Worm (Caenorhabditis elegans) whole organism, mixed stage, embryonic: ENCODE results near the gene F57C2.4.

Experiments
- M03D4.4 ChIP-seq: sonication (generic microtip); optimal IDR thresholded peaks from 2 replicates; lab custom pipeline; 2017; ENCODE audit warnings: mild to moderate bottlenecking, missing genetic modification characterization, missing compliant biosample characterization
- bed-3 ChIP-seq: fragments of 200-800 bp; sonication (Bioruptor generic); optimal IDR thresholded peaks from 3 replicates; lab custom pipeline; 2018; ENCODE audit warnings: mild to moderate bottlenecking, missing genetic modification characterization, moderate library complexity, missing compliant biosample characterization
- blmp-1 ChIP-seq: fragments of 150-350 bp; optimal IDR thresholded peaks from 2 replicates; lab custom pipeline; 2014; ENCODE audit warnings: missing biosample characterization, missing genetic modification characterization
- ceh-39 ChIP-seq: fragments of 150-350 bp; optimal IDR thresholded peaks from 2 replicates; lab custom pipeline; 2014; ENCODE audit warnings: missing biosample characterization, missing genetic modification characterization
- ceh-43 ChIP-seq: fragments of 200-800 bp; sonication (Bioruptor generic); optimal IDR thresholded peaks from 2 replicates; lab custom pipeline; 2018; ENCODE audit warnings: mild to moderate bottlenecking, missing genetic modification characterization, moderate library complexity, missing compliant biosample characterization
- ceh-83 ChIP-seq: fragments of 200-800 bp; sonication (Bioruptor generic); optimal IDR thresholded peaks from 2 replicates; lab custom pipeline; 2018; ENCODE audit warnings: mild to moderate bottlenecking, missing genetic modification characterization, missing compliant biosample characterization
- ces-1 ChIP-seq: fragments of 150-350 bp; optimal IDR thresholded peaks from 2 replicates; lab custom pipeline; 2014; ENCODE audit warnings: missing biosample characterization, missing genetic modification reagents, missing genetic modification characterization
- cnd-1 ChIP-seq: fragments of 200-800 bp; sonication (Bioruptor generic); optimal IDR thresholded peaks from 2 replicates; lab custom pipeline; 2018; ENCODE audit warnings: mild to moderate bottlenecking, missing genetic modification characterization, missing compliant biosample characterization
- drap-1 ChIP-seq: fragments of 200-800 bp; sonication (Bioruptor generic); optimal IDR thresholded peaks from 3 replicates; lab custom pipeline; 2018; ENCODE audit warnings: mild to moderate bottlenecking, missing genetic modification characterization, missing compliant biosample characterization
- elt-3 ChIP-seq: fragments of 150-350 bp; optimal IDR thresholded peaks from 2 replicates; lab custom pipeline; 2014; ENCODE audit warnings: missing biosample characterization, missing genetic modification characterization
- flh-1 ChIP-seq: fragments of 200-800 bp; sonication (Bioruptor generic); optimal IDR thresholded peaks from 2 replicates; lab custom pipeline; 2018; ENCODE audit warnings: mild to moderate bottlenecking, missing genetic modification characterization, moderate library complexity, missing compliant biosample characterization
- ham-2 ChIP-seq: fragments of 200-800 bp; sonication (Bioruptor generic); optimal IDR thresholded peaks from 2 replicates; lab custom pipeline; 2018; ENCODE audit warnings: mild to moderate bottlenecking, missing genetic modification characterization, missing compliant biosample characterization
- lin-13 ChIP-seq: fragments of 150-350 bp; optimal IDR thresholded peaks from 2 replicates; lab custom pipeline; 2014; ENCODE audit warnings: missing biosample characterization, missing genetic modification characterization
- lin-32 ChIP-seq: fragments of 200-800 bp; sonication (Bioruptor generic); optimal IDR thresholded peaks from 2 replicates; lab custom pipeline; 2018; ENCODE audit warnings: mild to moderate bottlenecking, missing genetic modification characterization, missing compliant biosample characterization
- mab-5 ChIP-seq: fragments of 150-350 bp; optimal IDR thresholded peaks from 2 replicates; lab custom pipeline; 2014; ENCODE audit warnings: missing biosample characterization, missing genetic modification characterization
- mep-1 ChIP-seq: fragments of 150-350 bp; optimal IDR thresholded peaks from 2 replicates; lab custom pipeline; 2017; ENCODE audit warnings: missing biosample characterization, missing genetic modification reagents, missing genetic modification characterization, inconsistent platforms
- nhr-12 ChIP-seq: fragments of 150-350 bp; optimal IDR thresholded peaks from 2 replicates; lab custom pipeline; 2014; ENCODE audit warnings: missing biosample characterization, missing genetic modification characterization
- nhr-237 ChIP-seq: fragments of 150-350 bp; optimal IDR thresholded peaks from 2 replicates; lab custom pipeline; 2014; ENCODE audit warnings: missing biosample characterization, missing genetic modification characterization
- nhr-28 ChIP-seq: fragments of 150-350 bp; optimal IDR thresholded peaks from 2 replicates; lab custom pipeline; 2014; ENCODE audit warnings: missing biosample characterization, missing genetic modification characterization
- nhr-76 ChIP-seq: sonication (generic microtip); optimal IDR thresholded peaks from 2 replicates; lab custom pipeline; 2017; ENCODE audit warnings: missing biosample characterization, missing genetic modification characterization
- pha-4 ChIP-seq: fragments of 150-350 bp; optimal IDR thresholded peaks from 2 replicates; lab custom pipeline; 2018; ENCODE audit warnings: missing biosample characterization, missing genetic modification reagents, missing genetic modification characterization
- sem-2 ChIP-seq: fragments of 200-800 bp; sonication (Bioruptor generic); optimal IDR thresholded peaks from 2 replicates; lab custom pipeline; 2018; ENCODE audit warnings: mild to moderate bottlenecking, missing genetic modification characterization, missing compliant biosample characterization
- snpc-4 ChIP-seq: fragments of 150-350 bp; optimal IDR thresholded peaks from 2 replicates; lab custom pipeline; 2014; ENCODE audit warnings: missing biosample characterization, missing genetic modification characterization
- sptf-1 ChIP-seq: sonication (generic microtip); optimal IDR thresholded peaks from 2 replicates; lab custom pipeline; 2017; ENCODE audit warnings: mild to moderate bottlenecking, missing genetic modification characterization, moderate library complexity, missing compliant biosample characterization
- tbx-8 ChIP-seq: fragments of 200-800 bp; sonication (Bioruptor generic); optimal IDR thresholded peaks from 2 replicates; lab custom pipeline; 2018; ENCODE audit warnings: mild to moderate bottlenecking, missing genetic modification characterization, moderate library complexity, missing compliant biosample characterization
- unc-120 ChIP-seq: sonication (generic microtip); optimal IDR thresholded peaks from 2 replicates; lab custom pipeline; 2017; ENCODE audit warnings: missing genetic modification characterization, missing compliant biosample characterization; ENCODE audit not compliant: poor library complexity, severe bottlenecking
- unc-39 ChIP-seq: fragments of 150-350 bp; optimal IDR thresholded peaks from 2 replicates; lab custom pipeline; 2014; ENCODE audit warnings: missing biosample characterization, missing genetic modification characterization
- unc-62 ChIP-seq: fragments of 150-350 bp; optimal IDR thresholded peaks from 2 replicates; lab custom pipeline; 2014; ENCODE audit warnings: missing biosample characterization, missing genetic modification reagents, missing genetic modification characterization
- zip-8 ChIP-seq: fragments of 150-350 bp; optimal IDR thresholded peaks from 2 replicates; lab custom pipeline; 2014; ENCODE audit warnings: missing biosample characterization, missing genetic modification characterization
- ztf-11 ChIP-seq: fragments of 150-350 bp; optimal IDR thresholded peaks from 2 replicates; lab custom pipeline; 2014; ENCODE audit warnings: missing biosample characterization, missing genetic modification characterization

Gene F57C2.4

ce11 chrII:14525013-14525412 lies at the start of gene F57C2.4:
Gene F57C2.4 (plus strand): TSS chrII:14525313.
- TF ChIP-seq lin-32 (GFP tag; lab: Kevin White, UChicago) (no peak), blmp-1 (no peak), sem-2 (GFP tag; lab: Kevin White, UChicago) (no peak), sptf-1 (tag; lab: Kevin White, UChicago) (no peak), mep-1 (no peak), unc-39 (tag; lab: Kevin White, UChicago) (no peak), nhr-237 (tag; lab: Kevin White, UChicago) (no peak), ham-2 (GFP tag; lab: Kevin White, UChicago) (no peak), ces-1 (GFP tag; lab: Kevin White, UChicago) (no peak)

ce11 chrII:14479583-14480245 lies 45.4 kb upstream of the F57C2.4 start, which contains the start of gene C13B4.1:
Gene C13B4.1 (minus strand): TSS chrII:14479633.
- TF ChIP-seq zip-8 (no peak), elt-3 (tag; lab: Kevin White, UChicago) (no peak), ceh-43 (no peak), mep-1 (peak; percentile 34)

ce11 chrII:14480772-14481171 lies 44.3 kb upstream of the F57C2.4 start:
- no peak for TF ChIP-seq unc-39 (tag; lab: Kevin White, UChicago)
- TF ChIP-seq unc-120: no peak
- TF ChIP-seq drap-1: no peak
- peak; percentile 38 for TF ChIP-seq zip-8
- TF ChIP-seq ham-2 (GFP tag; lab: Kevin White, UChicago): no peak
- no peak for TF ChIP-seq nhr-28 (tag; lab: Kevin White, UChicago)
- TF ChIP-seq tbx-8 (GFP tag; lab: Kevin White, UChicago): no peak
- TF ChIP-seq pha-4 (tag; lab: Kevin White, UChicago): no peak
- no peak for TF ChIP-seq sptf-1 (tag; lab: Kevin White, UChicago)
- TF ChIP-seq ceh-83 (GFP tag; lab: Kevin White, UChicago): no peak
- no peak for TF ChIP-seq ces-1 (GFP tag; lab: Kevin White, UChicago)
- TF ChIP-seq snpc-4 (tag; lab: Kevin White, UChicago): no peak
- TF ChIP-seq unc-62 (GFP tag; lab: Kevin White, UChicago): peak; percentile 1

- TF ChIP-seq nhr-12 (tag; lab: Kevin White, UChicago) (no peak), elt-3 (tag; lab: Kevin White, UChicago) (no peak), cnd-1 (tag; lab: Kevin White, UChicago) (no peak), sptf-1 (tag; lab: Kevin White, UChicago) (no peak), bed-3 (no peak), flh-1 (GFP tag; lab: Kevin White, UChicago) (no peak), unc-120 (no peak), pha-4 (tag; lab: Kevin White, UChicago) (no peak), zip-8 (no peak), ztf-11 (tag; lab: Kevin White, UChicago) (no peak), lin-13 (tag; lab: Kevin White, UChicago) (no peak), ceh-43 (no peak), snpc-4 (tag; lab: Kevin White, UChicago) (no peak), ceh-39 (no peak), nhr-237 (tag; lab: Kevin White, UChicago) (no peak), M03D4.4 (tag; lab: Kevin White, UChicago) (no peak), ceh-83 (GFP tag; lab: Kevin White, UChicago) (no peak), nhr-76 (no peak)
These were observed 41.3 kb upstream of the F57C2.4 start for ce11 chrII:14483813-14484212.

DNA sequence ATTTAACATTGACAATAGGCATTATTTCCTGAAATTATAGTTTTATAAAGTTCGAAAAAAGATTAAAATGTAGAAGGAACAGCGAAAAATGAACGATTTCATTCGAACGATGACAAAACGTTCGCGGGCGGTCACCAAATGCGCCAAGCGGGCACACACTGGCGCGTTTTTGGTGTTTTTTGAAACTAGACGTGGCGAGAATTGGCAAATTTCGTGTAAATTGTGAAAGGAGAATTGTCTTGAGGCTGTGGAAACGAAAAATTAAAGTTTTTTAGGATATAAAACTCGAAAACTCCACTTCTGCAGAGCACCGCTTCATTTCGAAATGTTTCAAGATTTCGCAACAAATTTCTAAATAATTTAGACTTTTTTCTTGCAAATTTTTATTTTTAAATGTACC lies 36.5 kb upstream of the F57C2.4 start, which contains the start of gene usp-14:
TSS of gene usp-14 (minus strand) at position 28 of the 400 bp plus-strand sequence.
- TF ChIP-seq lin-13 (tag; lab: Kevin White, UChicago): peak; percentile 41
- no peak for TF ChIP-seq lin-32 (GFP tag; lab: Kevin White, UChicago)
- no peak for TF ChIP-seq ham-2 (GFP tag; lab: Kevin White, UChicago)
- TF ChIP-seq mab-5 (tag; lab: Kevin White, UChicago): no peak
- peak; percentile 30 for TF ChIP-seq unc-120
- TF ChIP-seq pha-4 (tag; lab: Kevin White, UChicago): no peak
